Worm (Caenorhabditis elegans): ENCODE data around the gene plc-2.

- no peak for TF ChIP-seq ama-1 (optimal IDR thresholded peaks at IDR 0.05)
- TF ChIP-seq ceh-36 (tag; optimal IDR thresholded peaks at IDR 0.05), result no peak
- TF ChIP-seq hmbx-1 (tag; optimal IDR thresholded peaks at IDR 0.05), result no peak
- TF ChIP-seq ets-7 (tag; optimal IDR thresholded peaks at IDR 0.05), result no peak
- no peak for TF ChIP-seq flt-1 (GFP tag; IDR thresholded peaks at IDR 0.05)
- TF ChIP-seq hnd-1 (tag; optimal IDR thresholded peaks at IDR 0.05), result no peak
- no peak for TF ChIP-seq tbx-11 (GFP tag; IDR thresholded peaks at IDR 0.05)
- TF ChIP-seq pes-1 (GFP tag; IDR thresholded peaks at IDR 0.05), result no peak
- TF ChIP-seq ceh-13 (GFP tag; optimal IDR thresholded peaks at IDR 0.05), result no peak
- TF ChIP-seq hmg-4 (GFP tag; optimal IDR thresholded peaks at IDR 0.05), result no peak
- no peak for TF ChIP-seq B0310.2 (tag; optimal IDR thresholded peaks at IDR 0.05)
- TF ChIP-seq tra-4 (tag; optimal IDR thresholded peaks at IDR 0.05), result no peak
Observed at ce11 chrV:15150661-15151060, 41.7 kb upstream of the plc-2 start, which contains the start of gene T09F5.2.
